Worm (Caenorhabditis elegans): ENCODE results near the gene F25D1.3.

ce11 chrV:10572614-10573013 is 44.1 kb downstream of the F25D1.3 start, which contains the start of gene del-6:
- TF ChIP-seq dpl-1 (GFP tag; optimal IDR thresholded peaks at IDR 0.05): no peak
- no peak for TF ChIP-seq mxl-2 (GFP tag; conservative IDR thresholded peaks at IDR 0.05)
- no peak for TF ChIP-seq nhr-6 (tag; optimal IDR thresholded peaks at IDR 0.05)
- no peak for TF ChIP-seq lim-7 (GFP tag; IDR thresholded peaks at IDR 0.05)
- no peak for TF ChIP-seq skn-1 (tag; optimal IDR thresholded peaks at IDR 0.05)
- no peak for TF ChIP-seq fkh-10 (GFP tag; optimal IDR thresholded peaks at IDR 0.05)
- TF ChIP-seq mxl-3 (GFP tag; optimal IDR thresholded peaks at IDR 0.05): no peak
- TF ChIP-seq zfp-3 (GFP tag; conservative IDR thresholded peaks at IDR 0.05): no peak
- TF ChIP-seq Y105C5A.15 (GFP tag; IDR thresholded peaks at IDR 0.05): no peak
- TF ChIP-seq vab-7 (GFP tag; IDR thresholded peaks at IDR 0.05): no peak

Measured in whole organism, L4 larva.